Worm (Caenorhabditis elegans) whole organism, L2 larva: ENCODE results near the gene pigw-1.

Experiments
- alr-1 ChIP-seq: fragments of 150-350 bp; optimal IDR thresholded peaks from 2 replicates; lab custom pipeline; 2014; ENCODE audit warnings: missing biosample characterization, missing genetic modification characterization
- elt-3 ChIP-seq: sonication (generic microtip); optimal IDR thresholded peaks from 2 replicates; lab custom pipeline; 2017; ENCODE audit warnings: missing biosample characterization, missing genetic modification characterization
- mdl-1 ChIP-seq, 2 experiments: fragments of 150-350 bp in 1 of 2; sonication (generic microtip) in 1 of 2; optimal IDR thresholded peaks; 2 replicates each; lab custom pipeline; 2017; ENCODE audit warnings: missing biosample characterization in 2 of 2, missing genetic modification characterization in 2 of 2
- nhr-23 ChIP-seq: fragments of 150-350 bp; optimal IDR thresholded peaks from 2 replicates; lab custom pipeline; 2014; ENCODE audit warnings: missing biosample characterization, missing genetic modification reagents, missing genetic modification characterization
- nhr-25 ChIP-seq: fragments of 150-350 bp; sonication (generic microtip); optimal IDR thresholded peaks from 3 replicates; lab custom pipeline; 2014; ENCODE audit warnings: missing biosample characterization, missing genetic modification characterization
- unc-62 ChIP-seq: fragments of 150-350 bp; optimal IDR thresholded peaks from 2 replicates; lab custom pipeline; 2014; ENCODE audit warnings: missing biosample characterization, missing genetic modification reagents, missing genetic modification characterization
- ztf-4 ChIP-seq: fragments of 150-350 bp; optimal IDR thresholded peaks from 2 replicates; lab custom pipeline; 2014; ENCODE audit warnings: missing biosample characterization, missing genetic modification characterization

- TF ChIP-seq ztf-4, result no peak
- no peak for TF ChIP-seq nhr-23 (tag; lab: Kevin White, UChicago)
- no peak for TF ChIP-seq elt-3 (tag; lab: Kevin White, UChicago)
- no peak for TF ChIP-seq alr-1 (tag; lab: Kevin White, UChicago)
- TF ChIP-seq unc-62 (GFP tag; lab: Kevin White, UChicago), result no peak
- no peak for TF ChIP-seq nhr-25 (tag; lab: Kevin White, UChicago)
- TF ChIP-seq mdl-1 (tag; optimal IDR thresholded peaks at IDR 0.05; lab: Kevin White, UChicago), result no peak
Observed at ce11 chrII:2836853-2837252, 47.9 kb downstream of the pigw-1 start, which contains the start of gene K12H6.7.
